Worm (Caenorhabditis elegans) whole organism, L4/young adult: ENCODE measurements around the gene ttr-15.

Experiments
- W03F9.2 ChIP-seq: fragments of 150-350 bp; optimal IDR thresholded peaks from 2 replicates; lab custom pipeline; 2014; ENCODE audit warnings: missing biosample characterization, missing genetic modification characterization
- dao-5 ChIP-seq: sonication (generic microtip); optimal IDR thresholded peaks from 2 replicates; lab custom pipeline; 2016; ENCODE audit warnings: missing genotype, missing genetic modification characterization, moderate library complexity, missing compliant biosample characterization
- him-1 ChIP-seq: sonication (generic microtip); optimal IDR thresholded peaks from 2 replicates; lab custom pipeline; 2016; ENCODE audit warnings: missing genotype, missing genetic modification reagents, missing genetic modification characterization, missing compliant biosample characterization

ttr-15 gene

ce11 chrIII:10318755-10319154 is 18.9 kb upstream of the ttr-15 start, which contains the start of gene unc-69:
TSS of gene unc-69 (plus strand) at chrIII:10318939.
- TF ChIP-seq dao-5 (tag; lab: Kevin White, UChicago): no peak
- TF ChIP-seq W03F9.2: peak; percentile 67

ce11 chrIII:10320788-10321187 is 16.9 kb upstream of the ttr-15 start, which contains the start of gene sas-7:
TSS of gene sas-7 (plus strand) at chrIII:10321019.
- no peak for TF ChIP-seq dao-5 (tag; lab: Kevin White, UChicago)
- no peak for TF ChIP-seq him-1 (tag; lab: Kevin White, UChicago)
- no peak for TF ChIP-seq W03F9.2

ce11 chrIII:10326327-10326726 is 11.3 kb upstream of the ttr-15 start:
- TF ChIP-seq W03F9.2 (no peak), dao-5 (tag; lab: Kevin White, UChicago) (no peak), him-1 (tag; lab: Kevin White, UChicago) (no peak)

- no peak for TF ChIP-seq dao-5 (tag; lab: Kevin White, UChicago)
- no peak for TF ChIP-seq him-1 (tag; lab: Kevin White, UChicago)
- no peak for TF ChIP-seq W03F9.2
These were observed 8.8 kb upstream of the ttr-15 start for ce11 chrIII:10328565-10329541.

ce11 chrIII:10329811-10330210 is 7.8 kb upstream of the ttr-15 start:
- TF ChIP-seq dao-5 (tag; lab: Kevin White, UChicago) (no peak), W03F9.2 (no peak), him-1 (tag; lab: Kevin White, UChicago) (no peak)

ce11 chrIII:10330372-10331062 is 7.1 kb upstream of the ttr-15 start, which contains the start of gene nex-2:
TSS of gene nex-2 (minus strand) at chrIII:10330422.
- TF ChIP-seq dao-5 (tag; lab: Kevin White, UChicago) (no peak), W03F9.2 (no peak), him-1 (tag; lab: Kevin White, UChicago) (no peak)

ce11 chrIII:10331232-10331631 is 6.4 kb upstream of the ttr-15 start:
- TF ChIP-seq dao-5 (tag; lab: Kevin White, UChicago): no peak
- TF ChIP-seq W03F9.2: no peak
- no peak for TF ChIP-seq him-1 (tag; lab: Kevin White, UChicago)

- TF ChIP-seq W03F9.2: no peak
- no peak for TF ChIP-seq him-1 (tag; lab: Kevin White, UChicago)
- TF ChIP-seq dao-5 (tag; lab: Kevin White, UChicago): no peak
These were observed 5.1 kb upstream of the ttr-15 start, which contains the start of gene T07C4.12 for ce11 chrIII:10332560-10332959. TSS of gene T07C4.12 (minus strand) at chrIII:10332660.

- no peak for TF ChIP-seq dao-5 (tag; lab: Kevin White, UChicago)
- TF ChIP-seq him-1 (tag; lab: Kevin White, UChicago): peak; percentile 67
- peak; percentile 89 for TF ChIP-seq W03F9.2
These were observed 3.6 kb upstream of the ttr-15 start, which contains the start of the genes jmjd-4 and mev-1 for ce11 chrIII:10333961-10334542. TSS of gene jmjd-4 (minus strand) at chrIII:10334018. TSS of gene mev-1 (plus strand) at chrIII:10334277.

ce11 chrIII:10335086-10335485 is 2.6 kb upstream of the ttr-15 start, which contains the start of gene ced-9:
TSS of gene ced-9 (plus strand) at chrIII:10335172.
- TF ChIP-seq him-1 (tag; lab: Kevin White, UChicago) (no peak), dao-5 (tag; lab: Kevin White, UChicago) (no peak), W03F9.2 (no peak)

- TF ChIP-seq dao-5 (tag; lab: Kevin White, UChicago): no peak
- no peak for TF ChIP-seq W03F9.2
- TF ChIP-seq him-1 (tag; lab: Kevin White, UChicago): no peak
These were observed 1.5 kb upstream of the ttr-15 start for ce11 chrIII:10336109-10336508.

ce11 chrIII:10338992-10339852 is 1.6 kb downstream of the ttr-15 start:
- TF ChIP-seq dao-5 (tag; lab: Kevin White, UChicago): no peak
- TF ChIP-seq him-1 (tag; lab: Kevin White, UChicago): no peak
- no peak for TF ChIP-seq W03F9.2
